Fruit fly (Drosophila melanogaster): Measurements from ENCODE around the gene mask.

- TF ChIP-seq CG7101 (tag; optimal IDR thresholded peaks at IDR 0.05) (peak; percentile 97), cnc (optimal IDR thresholded peaks at IDR 0.05) (no peak), CG14711 (tag; optimal IDR thresholded peaks at IDR 0.05) (peak; percentile 93)
Observed at dm6 chr3R:24259278-24260040, 29.1 kb downstream of the mask start.

Measured in whole organism, adult.